Worm (Caenorhabditis elegans): ENCODE measurements around the gene srd-5.
A peak's percentile ranks its signal among the peaks of the same experiment; 100 is the strongest.

srd-5 gene

DNA sequence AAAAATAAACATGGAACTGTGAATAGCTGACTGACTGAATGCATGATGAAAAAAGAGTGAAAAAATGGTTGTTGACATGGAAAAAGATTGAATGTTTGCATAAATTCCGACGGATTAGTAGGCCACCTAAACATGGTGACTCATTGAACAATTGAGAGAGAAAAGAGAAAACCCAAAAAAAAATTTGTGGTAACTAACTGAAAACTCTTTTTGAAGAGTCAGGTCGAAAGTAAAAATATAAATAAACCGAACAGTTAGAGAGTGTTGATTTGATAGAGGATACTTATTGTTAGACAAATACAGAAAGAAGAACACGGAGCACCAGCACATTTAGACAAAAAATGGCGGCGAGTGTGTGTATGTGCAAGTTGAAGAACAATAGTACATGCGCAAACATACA lies 3.0 kb downstream of the srd-5 start (continued):
- TF ChIP-seq duxl-1 (tag; optimal IDR thresholded peaks at IDR 0.05; ENCODE audit: poor library complexity) = no peak
- TF ChIP-seq ztf-11 (tag; optimal IDR thresholded peaks at IDR 0.05) = no peak

DNA sequence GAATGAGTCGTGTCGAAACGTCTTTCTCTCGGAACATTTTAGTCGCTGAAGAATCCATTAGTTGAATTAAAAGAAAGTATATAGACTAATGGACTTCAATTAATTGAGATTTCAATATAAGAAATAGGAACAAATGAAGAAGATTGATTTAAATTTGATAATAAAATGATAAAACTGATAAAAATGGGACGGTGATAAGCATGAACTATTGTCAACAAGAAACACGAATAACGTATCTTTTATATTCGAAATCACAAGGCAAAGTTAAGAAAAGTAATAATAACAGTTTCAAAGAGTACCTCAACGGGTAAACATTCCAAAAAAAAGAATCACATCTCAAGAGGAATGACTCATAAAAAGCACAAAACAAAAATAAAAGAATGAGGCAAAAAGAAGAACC lies 4.9 kb downstream of the srd-5 start, which contains the start of gene T19E7.6:
Gene T19E7.6 (minus strand): TSS at position 45 of the 400 bp plus-strand sequence.
- TF ChIP-seq daf-16 (GFP tag; optimal IDR thresholded peaks at IDR 0.05) = no peak
- peak; percentile 89 for TF ChIP-seq daf-16 (tag; optimal IDR thresholded peaks at IDR 0.05)
- no peak for TF ChIP-seq R02D3.7 (tag; optimal IDR thresholded peaks at IDR 0.05)
- TF ChIP-seq nhr-11 (tag; optimal IDR thresholded peaks at IDR 0.05) = no peak
- peak; percentile 40 for TF ChIP-seq dve-1 (tag; optimal IDR thresholded peaks at IDR 0.05; ENCODE audit: insufficient read depth)
- no peak for TF ChIP-seq mdl-1 (tag; optimal IDR thresholded peaks at IDR 0.05)

DNA sequence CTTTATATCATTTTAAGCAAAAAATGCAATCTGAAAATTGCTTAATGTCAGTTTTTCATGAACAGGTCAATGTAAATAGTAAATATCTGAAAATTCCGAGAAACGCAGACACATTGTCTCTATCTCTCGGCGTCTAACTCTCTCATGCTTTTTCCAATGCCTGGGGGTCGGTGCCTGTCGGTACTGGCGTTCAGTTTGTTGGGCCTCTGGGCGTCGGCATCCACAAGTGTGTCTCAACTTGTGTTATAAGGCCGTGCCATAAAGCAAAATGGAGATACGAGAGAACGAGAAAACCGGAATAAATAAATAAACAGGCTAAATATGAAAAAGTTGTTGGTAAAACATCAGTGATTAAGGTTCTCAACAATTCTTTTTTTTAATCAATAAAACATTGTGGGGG lies 7.1 kb downstream of the srd-5 start:
- peak; percentile 42 for TF ChIP-seq ztf-7 (tag; optimal IDR thresholded peaks at IDR 0.05)
- TF ChIP-seq pqm-1 (tag; optimal IDR thresholded peaks at IDR 0.05) = no peak
- TF ChIP-seq dmd-6 (GFP tag; IDR thresholded peaks at IDR 0.05) = 0 out of 2 replicates have a peak, but pooled peaks have one; percentile 18
- 0 out of 2 replicates have a peak, but pooled peaks have one; percentile 54 for TF ChIP-seq php-3 (GFP tag; IDR thresholded peaks at IDR 0.05)
- no peak for TF ChIP-seq pha-4 (GFP tag; IDR thresholded peaks at IDR 0.05)
- no peak for TF ChIP-seq pha-4 (tag; optimal IDR thresholded peaks at IDR 0.05)
- no peak for TF ChIP-seq unc-62 (GFP tag; optimal IDR thresholded peaks at IDR 0.05 in 1 of 2)
- TF ChIP-seq unc-62 (tag; optimal IDR thresholded peaks at IDR 0.05) = no peak
- peak; percentile 45 for TF ChIP-seq hlh-30 (tag; optimal IDR thresholded peaks at IDR 0.05; ENCODE audit: insufficient read depth)
- peak in 1 of 2 experiments; percentile 23 for TF ChIP-seq hif-1 (tag; optimal IDR thresholded peaks at IDR 0.05)
- 0 out of 2 replicates have a peak, but pooled peaks have one; percentile 17 for TF ChIP-seq ceh-20 (GFP tag; IDR thresholded peaks at IDR 0.05)
- peak in 1 of 2 experiments; percentile 62 for TF ChIP-seq lsy-2 (tag; optimal IDR thresholded peaks at IDR 0.05)
- TF ChIP-seq unc-39 (tag; optimal IDR thresholded peaks at IDR 0.05) = no peak
- TF ChIP-seq F10B5.3 (tag; optimal IDR thresholded peaks at IDR 0.05) = no peak
- TF ChIP-seq nhr-6 (tag; optimal IDR thresholded peaks at IDR 0.05) = peak; percentile 64
- TF ChIP-seq mxl-3 (GFP tag; optimal IDR thresholded peaks at IDR 0.05) = peak; percentile 16
- no peak for TF ChIP-seq lin-38 (GFP tag; IDR thresholded peaks at IDR 0.05)
- TF ChIP-seq hlh-11 (tag; optimal IDR thresholded peaks at IDR 0.05) = peak; percentile 76
- TF ChIP-seq rbr-2 (tag; optimal IDR thresholded peaks at IDR 0.05) = peak; percentile 5
- TF ChIP-seq hmg-1.1 (GFP tag; IDR thresholded peaks at IDR 0.05) = peak; percentile 40; the same call in 1 of the 2 replicates
- peak; percentile 50 for TF ChIP-seq nhr-28 (tag; optimal IDR thresholded peaks at IDR 0.05)
- peak in 1 of 2 experiments; percentile 57 for TF ChIP-seq mdl-1 (tag; optimal IDR thresholded peaks at IDR 0.05)
- no peak for TF ChIP-seq madf-9 (GFP tag; conservative IDR thresholded peaks at IDR 0.05)
- no peak for TF ChIP-seq mdt-29 (GFP tag; IDR thresholded peaks at IDR 0.05)
- peak; percentile 57 for TF ChIP-seq mep-1 (tag; optimal IDR thresholded peaks at IDR 0.05)
- no peak for TF ChIP-seq F37D6.2 (tag; optimal IDR thresholded peaks at IDR 0.05)
- no peak for TF ChIP-seq nhr-76 (tag; optimal IDR thresholded peaks at IDR 0.05)
- no peak for TF ChIP-seq ceh-28 (tag; optimal IDR thresholded peaks at IDR 0.05)
- peak; percentile 43 for TF ChIP-seq nhr-11 (tag; optimal IDR thresholded peaks at IDR 0.05)
- TF ChIP-seq nhr-102 (tag; optimal IDR thresholded peaks at IDR 0.05) = no peak
- TF ChIP-seq tra-1 (GFP tag; IDR thresholded peaks at IDR 0.05) = no peak
- no peak for TF ChIP-seq daf-12 (tag; optimal IDR thresholded peaks at IDR 0.05)
- peak; percentile 71 for TF ChIP-seq dve-1 (tag; optimal IDR thresholded peaks at IDR 0.05; ENCODE audit: insufficient read depth)
- peak; percentile 15 for TF ChIP-seq duxl-1 (tag; optimal IDR thresholded peaks at IDR 0.05; ENCODE audit: poor library complexity)
- no peak for TF ChIP-seq nhr-237 (tag; optimal IDR thresholded peaks at IDR 0.05)
- no peak for TF ChIP-seq T20F7.1 (GFP tag; optimal IDR thresholded peaks at IDR 0.05)
- TF ChIP-seq tag-97 (GFP tag; IDR thresholded peaks at IDR 0.05) = no peak
- no peak for TF ChIP-seq lin-29 (GFP tag; IDR thresholded peaks at IDR 0.05)
- 0 out of 2 replicates have a peak, but pooled peaks have one; percentile 19 for TF ChIP-seq ctbp-1 (GFP tag; IDR thresholded peaks at IDR 0.05)
- no peak for TF ChIP-seq lin-1 (GFP tag; IDR thresholded peaks at IDR 0.05)
- TF ChIP-seq dpl-1 (GFP tag; optimal IDR thresholded peaks at IDR 0.05) = peak; percentile 11
- no peak for TF ChIP-seq mes-2 (tag; optimal IDR thresholded peaks at IDR 0.05; ENCODE audit: poor library complexity, severe bottlenecking)
- TF ChIP-seq daf-16 (GFP tag; optimal IDR thresholded peaks at IDR 0.05) = peak in 1 of 2 experiments; percentile 86
- TF ChIP-seq daf-16 (tag; optimal IDR thresholded peaks at IDR 0.05) = peak; percentile 88
- TF ChIP-seq R02D3.7 (tag; optimal IDR thresholded peaks at IDR 0.05) = no peak
